Worm (Caenorhabditis elegans) whole organism, late embryonic: Measurements from ENCODE around the gene ace-3.

Experiments used
- K09A11.1 ChIP-seq: sonication (generic microtip); optimal IDR thresholded peaks from 2 replicates; lab custom pipeline; 2017; ENCODE audit warnings: antibody characterized with exemption, mild to moderate bottlenecking, missing genetic modification characterization, missing compliant biosample characterization; ENCODE audit not compliant: insufficient read depth
- ama-1 ChIP-seq: fragments of 150-350 bp; optimal IDR thresholded peaks from 2 replicates; lab custom pipeline; 2014
- ceh-9 ChIP-seq: sonication (generic microtip); optimal IDR thresholded peaks from 2 replicates; lab custom pipeline; 2016; ENCODE audit warnings: mild to moderate bottlenecking, missing genetic modification characterization, inconsistent platforms, missing compliant biosample characterization
- dmd-4 ChIP-seq: sonication (generic microtip); optimal IDR thresholded peaks from 2 replicates; lab custom pipeline; 2016; ENCODE audit warnings: borderline replicate concordance, missing genetic modification characterization, missing compliant biosample characterization
- elt-2 ChIP-seq: sonication (generic microtip); optimal IDR thresholded peaks from 2 replicates; lab custom pipeline; 2016; ENCODE audit warnings: missing genetic modification reagents, missing genetic modification characterization, missing compliant biosample characterization
- eyg-1 ChIP-seq: sonication (generic microtip); optimal IDR thresholded peaks from 2 replicates; lab custom pipeline; 2016; ENCODE audit warnings: missing genotype, missing genetic modification characterization, missing compliant biosample characterization
- nfya-1 ChIP-seq: sonication (generic microtip); optimal IDR thresholded peaks from 2 replicates; lab custom pipeline; 2017; ENCODE audit warnings: missing genetic modification characterization, mild to moderate bottlenecking, missing compliant biosample characterization, antibody characterized with exemption, moderate library complexity
- pha-2 ChIP-seq: sonication (generic microtip); optimal IDR thresholded peaks from 2 replicates; lab custom pipeline; 2017; ENCODE audit warnings: mild to moderate bottlenecking, missing genetic modification characterization, missing compliant biosample characterization
- pha-4 ChIP-seq: fragments of 150-350 bp; optimal IDR thresholded peaks from 2 replicates; lab custom pipeline; 2018; ENCODE audit warnings: missing biosample characterization, missing genetic modification reagents, missing genetic modification characterization
- sdc-2 ChIP-seq: sonication (generic microtip); optimal IDR thresholded peaks from 2 replicates; lab custom pipeline; 2016; ENCODE audit warnings: missing genotype, missing genetic modification characterization, missing compliant biosample characterization

DNA sequence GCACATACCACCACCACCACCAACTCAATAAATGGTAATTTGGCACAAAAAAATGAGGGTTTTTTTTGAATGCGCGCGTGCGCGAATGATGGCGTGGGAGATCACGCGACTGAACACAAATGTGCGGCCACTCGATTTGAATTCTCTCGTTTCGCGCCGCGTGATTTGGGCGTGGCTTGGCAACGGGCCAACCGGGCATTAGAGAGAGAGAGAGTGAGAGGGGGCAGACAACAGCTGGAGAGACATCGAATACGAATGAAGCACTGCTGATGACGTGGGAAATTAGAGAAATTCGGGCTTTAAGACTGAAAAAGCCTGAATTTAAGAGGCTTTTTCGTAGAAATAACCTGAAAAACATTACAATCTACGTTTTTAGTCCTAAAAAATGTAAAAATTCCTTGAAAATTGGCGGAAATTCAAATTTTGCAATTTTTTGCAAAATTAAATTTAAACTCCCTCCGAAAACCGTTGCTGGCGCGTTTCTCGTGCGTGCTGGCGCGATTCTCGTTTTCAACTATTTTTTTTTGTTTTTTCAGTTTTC, 46.0 kb downstream of the ace-3 start:
- TF ChIP-seq dmd-4 (tag; lab: Kevin White, UChicago) (no peak), nfya-1 (tag; lab: Kevin White, UChicago) (peak; percentile 94), ama-1 (peak; percentile 90), ceh-9 (tag; lab: Kevin White, UChicago) (peak; percentile 54), K09A11.1 (tag; lab: Kevin White, UChicago) (peak; percentile 6), elt-2 (tag; lab: Kevin White, UChicago) (peak; percentile 76), sdc-2 (tag; lab: Kevin White, UChicago) (peak; percentile 60), eyg-1 (no peak), pha-2 (tag; lab: Kevin White, UChicago) (peak; percentile 53), pha-4 (no peak)
